Fruit fly (Drosophila melanogaster) whole organism, embryonic: ENCODE results near the gene CG32487.

ENCODE experiments used
- CG13775 ChIP-seq: fragments of 200-800 bp; sonication (Bioruptor generic); optimal IDR thresholded peaks from 3 replicates; lab custom pipeline; 2017; ENCODE audit warnings: missing biosample characterization, mild to moderate bottlenecking, missing genetic modification characterization
- CG4328 ChIP-seq: fragments of 200-800 bp; sonication (Bioruptor generic); optimal IDR thresholded peaks from 3 replicates; lab custom pipeline; 2017; ENCODE audit warnings: missing biosample characterization, missing genetic modification reagents, missing genetic modification characterization
- pum ChIP-seq: fragments of 200-800 bp; sonication (Bioruptor generic); optimal IDR thresholded peaks from 2 replicates; lab custom pipeline; 2016; ENCODE audit warnings: missing biosample characterization, missing genetic modification characterization

DNA sequence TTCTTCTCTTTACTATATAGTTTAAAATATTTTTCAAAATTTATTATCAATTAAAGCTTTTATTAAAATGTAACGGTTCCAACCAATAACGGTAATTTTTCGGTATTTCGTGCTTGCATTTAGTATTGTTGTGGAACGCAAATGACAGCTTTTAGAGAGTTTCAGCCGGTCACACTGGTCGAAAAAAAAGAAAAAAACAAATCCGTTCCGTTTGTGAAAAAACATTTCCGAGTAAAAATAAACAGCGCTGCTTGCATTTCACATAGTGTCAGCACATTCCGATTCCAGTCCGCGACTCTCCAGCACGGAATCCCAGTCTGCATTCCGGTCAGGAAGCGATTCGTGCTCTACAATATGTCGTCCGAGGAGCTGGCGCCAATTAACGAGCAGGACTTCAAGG is 33.1 kb upstream of the CG32487 start, which contains the start of gene CG32485:
- TF ChIP-seq CG4328 (GFP tag; lab: Kevin White, UChicago): no peak
- TF ChIP-seq pum: no peak
- no peak for TF ChIP-seq CG13775 (GFP tag; lab: Kevin White, UChicago)
